Fruit fly (Drosophila melanogaster): ENCODE measurements around the gene CecC.

CecC gene

DNA sequence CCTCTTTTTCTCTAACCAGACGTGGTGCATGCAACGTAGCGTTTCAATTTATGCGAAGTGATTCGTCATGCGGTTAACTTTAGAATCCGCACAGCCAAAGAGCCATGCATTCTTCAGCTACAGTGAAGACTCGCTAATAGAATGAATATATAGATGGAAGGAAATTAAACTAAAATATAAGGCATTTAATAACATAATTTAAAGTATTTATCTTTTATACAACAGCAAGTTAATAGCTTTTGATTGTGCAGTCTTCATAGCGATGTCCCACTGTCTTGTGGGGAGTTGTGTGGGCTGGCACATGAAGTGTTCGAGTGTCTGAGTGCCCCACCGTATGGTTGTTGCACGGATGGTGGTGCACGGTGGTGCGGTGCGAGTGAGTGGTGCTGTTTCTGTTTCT is 49.1 kb downstream of the CecC start (continued):
- TF ChIP-seq twi (tag; optimal IDR thresholded peaks at IDR 0.05) = peak; percentile 43
- TF ChIP-seq CG14710 (tag; optimal IDR thresholded peaks at IDR 0.05) = peak; percentile 36
- peak; percentile 44; the same call in 1 of the 3 replicates for TF ChIP-seq CG7357 (GFP tag; IDR thresholded peaks at IDR 0.05)
- TF ChIP-seq Awh (GFP tag; IDR thresholded peaks at IDR 0.05) = peak; percentile 74
- TF ChIP-seq dysf (GFP tag; IDR thresholded peaks at IDR 0.05) = peak; percentile 66
- TF ChIP-seq ci (GFP tag; IDR thresholded peaks at IDR 0.05) = peak; percentile 84
- TF ChIP-seq onecut (GFP tag; IDR thresholded peaks at IDR 0.05) = peak; percentile 62
- no peak for TF ChIP-seq CG6765 (GFP tag; optimal IDR thresholded peaks at IDR 0.05)
- TF ChIP-seq ro (GFP tag; IDR thresholded peaks at IDR 0.05) = peak; percentile 45; the same call in 1 of the 2 replicates
- peak; percentile 76 for TF ChIP-seq CG1024 (GFP tag; IDR thresholded peaks at IDR 0.05)
- TF ChIP-seq CG30431 (GFP tag; optimal IDR thresholded peaks at IDR 0.05) = peak; percentile 39
- TF ChIP-seq bcd (GFP tag; optimal IDR thresholded peaks at IDR 0.05) = peak; percentile 43
- TF ChIP-seq dmrt11E (tag; optimal IDR thresholded peaks at IDR 0.05) = peak; percentile 69
- peak; percentile 40 for TF ChIP-seq tio (GFP tag; optimal IDR thresholded peaks at IDR 0.05)
- no peak for TF ChIP-seq CG17912 (GFP tag; optimal IDR thresholded peaks at IDR 0.05)
- TF ChIP-seq shn (GFP tag; optimal IDR thresholded peaks at IDR 0.05) = no peak
- TF ChIP-seq luna (GFP tag; optimal IDR thresholded peaks at IDR 0.05) = no peak
- no peak for TF ChIP-seq Fer2 (tag; optimal IDR thresholded peaks at IDR 0.05)
- TF ChIP-seq CG15601 (tag; optimal IDR thresholded peaks at IDR 0.05) = peak; percentile 60
- peak; percentile 44 for TF ChIP-seq CG4424 (GFP tag; optimal IDR thresholded peaks at IDR 0.05)
- peak; percentile 80; the same call in 1 of the 2 replicates for TF ChIP-seq ranshi (GFP tag; IDR thresholded peaks at IDR 0.05)
- no peak for TF ChIP-seq NK7.1 (GFP tag; optimal IDR thresholded peaks at IDR 0.05)
- peak; percentile 27; the same call in 1 of the 2 replicates for TF ChIP-seq E2f2 (GFP tag; IDR thresholded peaks at IDR 0.05)
- peak; percentile 17 for TF ChIP-seq nerfin-1 (tag; optimal IDR thresholded peaks at IDR 0.05)
- peak; percentile 37 for TF ChIP-seq CG17802 (tag; optimal IDR thresholded peaks at IDR 0.05)
- TF ChIP-seq CG12219 (GFP tag; optimal IDR thresholded peaks at IDR 0.05) = peak; percentile 53
- no peak for TF ChIP-seq CG8290 (GFP tag; optimal IDR thresholded peaks at IDR 0.05)
- peak in 1 of 2 experiments; percentile 55 for TF ChIP-seq CG8290 (tag; optimal IDR thresholded peaks at IDR 0.05)
- peak; percentile 93 for TF ChIP-seq sens (GFP tag)
- peak; percentile 71 for TF ChIP-seq H15 (GFP tag; IDR thresholded peaks at IDR 0.05)
- TF ChIP-seq CG1529 (GFP tag; optimal IDR thresholded peaks at IDR 0.05) = peak; percentile 38
- TF ChIP-seq nerfin-2 (GFP tag; IDR thresholded peaks at IDR 0.05; ENCODE audit: partially characterized antibody) = no peak
- no peak for TF ChIP-seq Sry-δ (GFP tag; optimal IDR thresholded peaks at IDR 0.05)
- no peak for TF ChIP-seq Oaz (GFP tag; IDR thresholded peaks at IDR 0.05)
- no peak for TF ChIP-seq salm (tag; optimal IDR thresholded peaks at IDR 0.05)
- TF ChIP-seq CG7556 (GFP tag; optimal IDR thresholded peaks at IDR 0.05) = peak; percentile 31
- TF ChIP-seq CG6654 (GFP tag; optimal IDR thresholded peaks at IDR 0.05) = no peak
- peak; percentile 42 for TF ChIP-seq CG14441 (GFP tag; IDR thresholded peaks at IDR 0.05)
- peak; percentile 68 for TF ChIP-seq CG10366 (GFP tag; IDR thresholded peaks at IDR 0.05)
- TF ChIP-seq CG1647 (GFP tag; optimal IDR thresholded peaks at IDR 0.05) = no peak
- peak; percentile 66 for TF ChIP-seq sd (tag; optimal IDR thresholded peaks at IDR 0.05)
- TF ChIP-seq CG9932 (GFP tag; IDR thresholded peaks at IDR 0.05) = no peak
- TF ChIP-seq Abd-B (GFP tag; optimal IDR thresholded peaks at IDR 0.05) = peak; percentile 17
- no peak for TF ChIP-seq CG7786 (GFP tag; optimal IDR thresholded peaks at IDR 0.05)
- TF ChIP-seq CG5953 (GFP tag; IDR thresholded peaks at IDR 0.05) = 0 out of 2 replicates have a peak, but pooled peaks have one; percentile 47
- 0 out of 3 replicates have a peak, but pooled peaks have one; percentile 30 for TF ChIP-seq Aef1 (GFP tag; IDR thresholded peaks at IDR 0.05)
- TF ChIP-seq CG18764 (GFP tag; optimal IDR thresholded peaks at IDR 0.05) = no peak
- TF ChIP-seq E2f1 (GFP tag; IDR thresholded peaks at IDR 0.05) = peak; percentile 53; the same call in 1 of the 2 replicates
- peak; percentile 86 for TF ChIP-seq lbe (GFP tag; optimal IDR thresholded peaks at IDR 0.05)
- TF ChIP-seq gsb (GFP tag; IDR thresholded peaks at IDR 0.05) = no peak
- TF ChIP-seq nmo (GFP tag; optimal IDR thresholded peaks at IDR 0.05) = peak; percentile 36
- no peak for TF ChIP-seq CG18011 (GFP tag; optimal IDR thresholded peaks at IDR 0.05)

All from whole organism, embryonic.